Fruit fly (Drosophila melanogaster) whole organism, adult: ENCODE measurements around the gene NKCC.

ENCODE experiments used
- CG11617 ChIP-seq: fragments of 200-800 bp; sonication (Bioruptor generic); optimal IDR thresholded peaks from 2 replicates; lab custom pipeline; 2017; ENCODE audit warnings: mild to moderate bottlenecking, missing biosample characterization, missing genetic modification reagents, missing genetic modification characterization
- CG12768 ChIP-seq: fragments of 200-800 bp; sonication (Bioruptor generic); optimal IDR thresholded peaks from 2 replicates; lab custom pipeline; 2017; ENCODE audit warnings: missing biosample characterization, missing genetic modification characterization, mild to moderate bottlenecking, moderate library complexity, missing genetic modification reagents
- CG14711 ChIP-seq: fragments of 200-800 bp; sonication (Bioruptor generic); optimal IDR thresholded peaks from 2 replicates; lab custom pipeline; 2018; ENCODE audit warnings: missing biosample characterization, mild to moderate bottlenecking, missing genetic modification characterization, moderate library complexity
- CG1620 ChIP-seq: fragments of 200-800 bp; sonication (Bioruptor generic); optimal IDR thresholded peaks from 2 replicates; lab custom pipeline; 2016; ENCODE audit warnings: missing biosample characterization, missing genetic modification characterization
- CG33017 ChIP-seq: fragments of 200-800 bp; sonication (Bioruptor generic); optimal IDR thresholded peaks from 2 replicates; lab custom pipeline; 2018; ENCODE audit warnings: missing biosample characterization, mild to moderate bottlenecking, missing genetic modification characterization, moderate library complexity
- CG5204 ChIP-seq: fragments of 200-800 bp; sonication (Bioruptor generic); optimal IDR thresholded peaks from 2 replicates; lab custom pipeline; 2016; ENCODE audit warnings: missing biosample characterization, missing genetic modification characterization
- CG7045 ChIP-seq: fragments of 200-800 bp; sonication (Bioruptor generic); optimal IDR thresholded peaks from 2 replicates; lab custom pipeline; 2017; ENCODE audit warnings: missing biosample characterization, mild to moderate bottlenecking, missing genetic modification characterization
- CG7101 ChIP-seq: fragments of 200-800 bp; sonication (Bioruptor generic); optimal IDR thresholded peaks from 2 replicates; lab custom pipeline; 2018; ENCODE audit warnings: missing biosample characterization, mild to moderate bottlenecking, missing genetic modification characterization, moderate library complexity
- Clk ChIP-seq: fragments of 200-800 bp; sonication (Bioruptor generic); optimal IDR thresholded peaks from 2 replicates; lab custom pipeline; 2017; ENCODE audit warnings: missing biosample characterization, missing genetic modification characterization
- Crg-1 ChIP-seq: fragments of 200-800 bp; sonication (Bioruptor generic); optimal IDR thresholded peaks from 2 replicates; lab custom pipeline; 2016; ENCODE audit warnings: missing biosample characterization, missing genetic modification characterization
- Hr96 ChIP-seq: fragments of 200-800 bp; sonication (Bioruptor generic); optimal IDR thresholded peaks from 2 replicates; lab custom pipeline; 2016; ENCODE audit warnings: missing biosample characterization, missing genetic modification characterization
- Mnt ChIP-seq: fragments of 200-800 bp; sonication (Bioruptor generic); optimal IDR thresholded peaks from 2 replicates; lab custom pipeline; 2016; ENCODE audit warnings: missing biosample characterization, mild to moderate bottlenecking, missing genetic modification characterization
- bab1 ChIP-seq: fragments of 200-800 bp; sonication (Bioruptor generic); optimal IDR thresholded peaks from 3 replicates; lab custom pipeline; 2019; ENCODE audit warnings: missing biosample characterization, mild to moderate bottlenecking, missing genetic modification characterization, moderate library complexity
- cic ChIP-seq: fragments of 200-800 bp; sonication (Bioruptor generic); optimal IDR thresholded peaks from 2 replicates; lab custom pipeline; 2017; ENCODE audit warnings: missing biosample characterization, mild to moderate bottlenecking, missing genetic modification characterization, moderate library complexity
- cnc ChIP-seq, 2 experiments: fragments of >200 bp; optimal IDR thresholded peaks; 2 replicates each; lab custom pipeline; 2017
- kay ChIP-seq: fragments of 200-800 bp; sonication (Bioruptor generic); peaks from one replicate; lab custom pipeline; 2016; ENCODE audit warnings: missing biosample characterization, missing genetic modification characterization, borderline replicate concordance
- ovo ChIP-seq: fragments of 200-800 bp; sonication (Bioruptor generic); optimal IDR thresholded peaks from 2 replicates; lab custom pipeline; 2016; ENCODE audit warnings: missing biosample characterization, missing genetic modification characterization
- pad ChIP-seq: fragments of 200-800 bp; sonication (Bioruptor generic); optimal IDR thresholded peaks from 3 replicates; lab custom pipeline; 2017; ENCODE audit warnings: missing biosample characterization, missing genetic modification characterization, mild to moderate bottlenecking, moderate library complexity, missing genetic modification reagents
- tj ChIP-seq: fragments of 200-800 bp; sonication (Bioruptor generic); optimal IDR thresholded peaks from 3 replicates; lab custom pipeline; 2017; ENCODE audit warnings: missing biosample characterization, mild to moderate bottlenecking, missing genetic modification characterization, moderate library complexity
- toe ChIP-seq: fragments of 200-800 bp; sonication (Bioruptor generic); optimal IDR thresholded peaks from 2 replicates; lab custom pipeline; 2016; ENCODE audit warnings: missing biosample characterization, missing genetic modification characterization

NKCC gene

DNA sequence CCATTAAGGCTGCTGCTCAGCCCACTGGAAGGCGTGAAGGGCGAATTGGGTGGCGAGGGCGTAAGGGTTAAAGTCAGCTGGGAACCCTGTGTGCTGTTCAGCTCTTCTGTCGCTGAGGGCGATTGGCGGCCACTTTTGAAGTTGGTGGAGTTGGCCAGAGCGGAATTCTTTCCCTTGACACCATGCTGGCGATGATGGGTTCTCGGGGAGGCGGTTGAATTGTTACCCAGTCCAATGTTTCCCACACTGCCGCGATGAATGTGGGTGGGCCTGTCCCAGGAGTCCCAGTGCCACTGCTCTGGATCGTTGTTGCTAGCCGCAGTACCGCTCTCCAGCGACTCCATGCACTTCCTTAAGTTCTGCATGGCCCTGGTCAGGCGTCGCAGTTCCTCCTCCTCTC lies 19.7 kb downstream of the NKCC start:
- TF ChIP-seq Clk (GFP tag; lab: Kevin White, UChicago) (no peak), cic (GFP tag; lab: Kevin White, UChicago) (no peak)

DNA sequence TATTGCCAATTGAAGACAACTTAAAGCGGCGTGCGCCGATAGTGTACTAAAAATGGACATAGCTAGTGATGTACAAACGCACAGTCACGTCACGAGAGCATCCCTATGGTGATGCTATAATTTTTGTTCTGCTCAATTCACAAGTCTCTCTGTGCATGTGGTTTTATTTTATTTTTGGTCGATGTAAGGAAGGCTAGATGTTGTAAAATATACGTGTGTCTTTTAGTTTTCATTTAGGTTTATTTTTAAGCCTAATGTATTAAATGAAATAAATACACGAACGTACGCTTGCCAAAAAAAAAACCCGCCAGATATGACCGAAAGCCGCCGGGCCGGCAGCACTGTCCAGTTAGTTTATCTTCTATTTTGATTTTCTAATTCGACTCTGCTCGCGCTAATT lies 28.0 kb downstream of the NKCC start, which contains the start of the genes CG45100, HDAC3 and Hcs:
Gene CG45100 (minus strand): TSS at position 50 of the 400 bp plus-strand sequence.
Gene HDAC3 (minus strand): TSS at position 50 of the 400 bp plus-strand sequence.
Gene Hcs (plus strand): TSS at position 349 of the 400 bp plus-strand sequence.
- no peak for TF ChIP-seq CG5204 (GFP tag; lab: Kevin White, UChicago)
- peak; percentile 34 for TF ChIP-seq CG11617 (GFP tag; lab: Kevin White, UChicago)
- no peak for TF ChIP-seq tj (GFP tag; lab: Kevin White, UChicago)
- peak; percentile 26 for TF ChIP-seq CG14711
- peak; percentile 59 for TF ChIP-seq CG12768 (GFP tag; lab: Kevin White, UChicago)
- peak; percentile 29 for TF ChIP-seq Clk (GFP tag; lab: Kevin White, UChicago)
- peak; percentile 31 for TF ChIP-seq CG7101 (tag; lab: Kevin White, UChicago)
- TF ChIP-seq pad = peak; percentile 19
- no peak for TF ChIP-seq bab1 (GFP tag; lab: Kevin White, UChicago)
- peak; percentile 39 for TF ChIP-seq CG1620 (GFP tag; lab: Kevin White, UChicago)
- TF ChIP-seq Mnt (GFP tag; lab: Kevin White, UChicago) = peak; percentile 28

DNA sequence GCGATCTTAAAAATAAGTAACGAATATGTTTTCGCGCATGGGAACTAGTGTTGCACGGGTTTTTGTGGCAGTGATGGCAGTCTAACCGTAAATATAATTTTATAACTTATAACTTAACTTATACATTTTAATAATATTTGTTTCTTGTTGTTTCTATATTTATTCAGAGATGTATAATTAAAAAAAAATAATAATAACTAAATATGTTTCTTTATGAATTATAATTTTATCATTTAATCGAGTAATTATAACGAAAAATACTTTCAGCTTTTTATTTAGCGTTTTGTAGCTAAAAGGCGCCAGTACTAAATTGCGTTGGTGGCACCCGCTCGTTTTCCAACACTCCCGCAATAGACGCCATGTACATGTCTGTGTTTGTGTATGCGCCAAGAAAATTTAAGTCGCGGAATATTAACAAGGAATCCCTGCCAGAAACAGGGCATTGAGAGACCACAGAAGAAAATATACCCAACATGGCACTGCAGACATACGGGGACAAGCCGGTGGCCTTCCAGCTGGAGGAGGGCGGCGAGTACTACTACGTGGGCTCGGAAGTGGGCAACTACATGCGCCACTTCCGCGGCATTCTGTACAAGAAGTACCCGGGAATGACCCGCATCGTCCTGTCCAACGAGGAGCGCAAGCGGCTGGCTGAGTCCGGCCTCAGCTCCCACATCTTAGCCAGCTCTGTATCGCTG lies 31.8 kb downstream of the NKCC start, which contains the start of the genes mRpL44 and Snr1:
Gene mRpL44 (minus strand): TSS at position 51 of the 698 bp plus-strand sequence.
Gene Snr1 (plus strand): TSS at position 341 of the 698 bp plus-strand sequence.
- TF ChIP-seq CG11617 (GFP tag; lab: Kevin White, UChicago) (peak; percentile 76), ovo (GFP tag; lab: Kevin White, UChicago) (peak; percentile 25), cic (GFP tag; lab: Kevin White, UChicago) (peak; percentile 44), cnc (optimal IDR thresholded peaks at IDR 0.05; lab: Kevin White, UChicago) (no peak), Crg-1 (GFP tag; lab: Kevin White, UChicago) (peak; percentile 73), CG7101 (tag; lab: Kevin White, UChicago) (peak; percentile 84), pad (peak; percentile 72), CG33017 (peak; percentile 72), Clk (GFP tag; lab: Kevin White, UChicago) (no peak), tj (GFP tag; lab: Kevin White, UChicago) (no peak), Hr96 (GFP tag; lab: Kevin White, UChicago) (no peak), bab1 (GFP tag; lab: Kevin White, UChicago) (peak; percentile 13), toe (GFP tag; lab: Kevin White, UChicago) (no peak), kay (GFP tag; lab: Kevin White, UChicago) (no peak), CG14711 (peak; percentile 71), CG7045 (GFP tag; lab: Kevin White, UChicago) (peak; percentile 65), Mnt (GFP tag; lab: Kevin White, UChicago) (peak; percentile 72), CG1620 (GFP tag; lab: Kevin White, UChicago) (peak; percentile 42), CG5204 (GFP tag; lab: Kevin White, UChicago) (no peak), CG12768 (GFP tag; lab: Kevin White, UChicago) (peak; percentile 72)

DNA sequence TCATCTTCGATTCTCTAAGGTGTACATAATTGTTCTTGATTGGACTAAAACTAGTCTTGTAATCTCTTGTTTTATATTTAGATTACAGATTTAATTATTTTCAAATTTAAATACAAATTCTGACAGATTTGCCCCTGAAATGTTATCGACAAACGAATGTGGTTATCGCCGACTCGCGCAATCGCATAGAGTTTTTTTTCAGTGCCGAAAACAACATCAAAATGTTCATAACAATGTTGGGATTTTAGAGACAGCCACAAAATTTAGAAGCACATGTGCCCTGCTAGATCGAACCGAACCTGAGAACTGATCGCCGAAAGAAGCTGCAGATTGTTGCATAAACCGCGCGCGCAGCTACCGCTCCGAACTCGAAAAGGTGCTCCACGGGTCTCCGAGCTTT lies 34.9 kb downstream of the NKCC start, which contains the start of gene POLDIP2:
Gene POLDIP2 (plus strand): TSS at position 160 of the 400 bp plus-strand sequence.
- TF ChIP-seq CG11617 (GFP tag; lab: Kevin White, UChicago) (no peak), kay (GFP tag; lab: Kevin White, UChicago) (no peak), CG7045 (GFP tag; lab: Kevin White, UChicago) (no peak), bab1 (GFP tag; lab: Kevin White, UChicago) (no peak), Crg-1 (GFP tag; lab: Kevin White, UChicago) (no peak), Mnt (GFP tag; lab: Kevin White, UChicago) (peak; percentile 37)

DNA sequence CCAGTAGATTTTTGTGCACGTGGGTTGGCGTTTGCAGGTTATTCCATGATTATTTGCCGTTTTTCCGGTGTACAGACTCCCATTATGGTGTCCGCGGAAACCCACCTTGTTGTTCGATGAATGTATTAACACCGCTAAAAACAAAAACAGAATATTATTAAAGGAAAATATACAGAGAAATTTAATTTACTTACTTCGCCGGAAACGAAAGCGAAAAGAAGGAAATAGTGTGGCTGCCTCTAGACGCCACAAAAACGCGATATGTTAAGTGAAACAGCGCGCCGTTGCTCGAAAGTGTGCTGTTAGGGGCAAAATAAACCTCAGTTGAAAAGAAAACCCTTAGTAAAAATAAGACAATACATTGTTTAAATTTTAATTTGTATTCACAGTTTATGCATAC lies 35.6 kb downstream of the NKCC start, which contains the start of gene RpL35A:
Gene RpL35A (minus strand): TSS at position 227 of the 400 bp plus-strand sequence.
- TF ChIP-seq ovo (GFP tag; lab: Kevin White, UChicago) (peak; percentile 55), bab1 (GFP tag; lab: Kevin White, UChicago) (peak; percentile 85), CG12768 (GFP tag; lab: Kevin White, UChicago) (peak; percentile 79), Mnt (GFP tag; lab: Kevin White, UChicago) (peak; percentile 92), CG14711 (peak; percentile 67), cnc (optimal IDR thresholded peaks at IDR 0.05; lab: Kevin White, UChicago) (no peak), CG11617 (GFP tag; lab: Kevin White, UChicago) (peak; percentile 86), CG1620 (GFP tag; lab: Kevin White, UChicago) (peak; percentile 73), cic (GFP tag; lab: Kevin White, UChicago) (peak; percentile 51), toe (GFP tag; lab: Kevin White, UChicago) (no peak), Clk (GFP tag; lab: Kevin White, UChicago) (no peak), CG7045 (GFP tag; lab: Kevin White, UChicago) (peak; percentile 69), pad (peak; percentile 59), Hr96 (GFP tag; lab: Kevin White, UChicago) (peak; percentile 82), CG7101 (tag; lab: Kevin White, UChicago) (peak; percentile 85), kay (GFP tag; lab: Kevin White, UChicago) (no peak), Crg-1 (GFP tag; lab: Kevin White, UChicago) (peak; percentile 70), CG33017 (peak; percentile 83), CG5204 (GFP tag; lab: Kevin White, UChicago) (no peak), tj (GFP tag; lab: Kevin White, UChicago) (peak; percentile 52)
